Worm (Caenorhabditis elegans): Measurements from ENCODE around the gene hal-3.

DNA sequence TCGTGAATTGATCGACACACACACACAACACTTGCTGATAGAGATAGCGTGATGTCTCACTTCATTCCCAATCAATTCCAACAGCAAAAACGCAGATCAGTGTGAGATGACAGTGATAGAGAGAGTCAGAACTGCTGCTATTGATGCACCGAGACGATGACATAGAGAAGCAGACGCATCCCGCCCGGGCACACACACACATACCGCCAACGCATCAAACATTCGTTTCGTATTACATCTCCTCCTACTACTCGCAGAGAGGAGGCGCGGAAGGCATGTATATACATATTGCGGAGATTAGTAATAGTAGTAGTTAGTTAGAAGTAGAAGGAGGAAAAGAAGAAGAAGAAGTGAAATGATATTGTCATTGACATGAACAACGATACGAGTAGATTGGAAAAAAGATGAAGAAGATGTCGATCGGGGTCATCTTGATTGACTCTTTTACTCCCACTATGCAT lies 2.5 kb upstream of the hal-3 start:
- TF ChIP-seq unc-62 (GFP tag; optimal IDR thresholded peaks at IDR 0.05 in 1 of 2), result peak in 1 of 2 experiments; percentile 42
- TF ChIP-seq unc-62 (tag; optimal IDR thresholded peaks at IDR 0.05), result no peak
- TF ChIP-seq ztf-11 (tag; optimal IDR thresholded peaks at IDR 0.05), result no peak

Measured in whole organism, L4 larva.